Worm (Caenorhabditis elegans): ENCODE measurements around the gene mogs-1.

The mogs-1 gene

DNA sequence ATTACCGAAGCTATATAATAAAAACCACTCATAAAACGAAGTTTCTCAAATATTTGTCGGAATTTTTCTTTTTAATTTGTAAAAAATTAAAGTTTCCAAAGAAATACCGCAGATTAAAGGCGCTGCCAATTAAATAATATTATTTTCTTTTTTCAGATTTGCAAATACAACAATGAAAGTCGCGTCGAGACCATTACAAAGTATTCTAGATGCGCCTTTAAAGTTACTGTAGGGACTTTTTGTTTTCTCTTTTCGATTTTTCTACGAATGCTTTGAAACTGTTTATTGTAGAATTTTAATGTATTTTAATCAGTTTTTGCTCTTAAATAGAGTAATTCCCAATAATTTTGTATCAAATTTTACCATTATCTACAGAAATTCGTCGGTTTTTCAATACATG is 16.5 kb upstream of the mogs-1 start:
- peak; percentile 78 for TF ChIP-seq F33H1.4 (GFP tag; IDR thresholded peaks at IDR 0.05)
- TF ChIP-seq lsl-1 (GFP tag; optimal IDR thresholded peaks at IDR 0.05) = peak; percentile 76
- peak; percentile 61 for TF ChIP-seq madf-6 (GFP tag; IDR thresholded peaks at IDR 0.05)
- TF ChIP-seq snpc-1.3 (tag; optimal IDR thresholded peaks at IDR 0.05; ENCODE audit: insufficient read depth) = no peak
- TF ChIP-seq madf-8 (GFP tag; conservative IDR thresholded peaks at IDR 0.05) = 0 out of 2 replicates have a peak, but pooled peaks have one; percentile 18
- TF ChIP-seq bed-2 (GFP tag; IDR thresholded peaks at IDR 0.05) = no peak
- TF ChIP-seq xnd-1 (tag; optimal IDR thresholded peaks at IDR 0.05) = peak; percentile 64
- no peak for TF ChIP-seq madf-10 (tag; optimal IDR thresholded peaks at IDR 0.05)
- TF ChIP-seq tlf-1 (GFP tag; optimal IDR thresholded peaks at IDR 0.05) = no peak

- TF ChIP-seq nhr-80 (tag; optimal IDR thresholded peaks at IDR 0.05) (peak; percentile 67), F37B4.10 (GFP tag; IDR thresholded peaks at IDR 0.05) (no peak), T26A5.8 (tag; optimal IDR thresholded peaks at IDR 0.05) (no peak), Y53G8AR.9 (GFP tag; conservative IDR thresholded peaks at IDR 0.05) (peak; percentile 71), atf-7 (tag; optimal IDR thresholded peaks at IDR 0.05) (peak; percentile 16), F49E8.2 (tag; optimal IDR thresholded peaks at IDR 0.05; ENCODE audit: insufficient read depth) (peak; percentile 24), athp-1 (tag; optimal IDR thresholded peaks at IDR 0.05) (peak; percentile 16), tbp1 (GFP tag; optimal IDR thresholded peaks at IDR 0.05) (peak; percentile 7), ZK185.1 (tag; optimal IDR thresholded peaks at IDR 0.05; ENCODE audit: poor library complexity, severe bottlenecking) (no peak), pbrm-1 (GFP tag; IDR thresholded peaks at IDR 0.05) (no peak), ama-1 (optimal IDR thresholded peaks at IDR 0.05) (no peak), ama-1 (GFP tag; optimal IDR thresholded peaks at IDR 0.05) (no peak), madf-6 (GFP tag; IDR thresholded peaks at IDR 0.05) (peak; percentile 52; the same call in 1 of the 2 replicates), ztf-3 (GFP tag; optimal IDR thresholded peaks at IDR 0.05) (no peak), ekl-4 (GFP tag; IDR thresholded peaks at IDR 0.05) (0 out of 2 replicates have a peak, but pooled peaks have one; percentile 16), ztf-18 (tag; optimal IDR thresholded peaks at IDR 0.05) (peak; percentile 7), B0336.3 (GFP tag; IDR thresholded peaks at IDR 0.05) (peak; percentile 71), cebp-2 (GFP tag; IDR thresholded peaks at IDR 0.05) (no peak), hsf-1 (GFP tag; IDR thresholded peaks at IDR 0.05) (peak; percentile 35; the same call in 1 of the 2 replicates)
These were observed 15.5 kb upstream of the mogs-1 start for ce11 chrIV:11037118-11037719.

DNA sequence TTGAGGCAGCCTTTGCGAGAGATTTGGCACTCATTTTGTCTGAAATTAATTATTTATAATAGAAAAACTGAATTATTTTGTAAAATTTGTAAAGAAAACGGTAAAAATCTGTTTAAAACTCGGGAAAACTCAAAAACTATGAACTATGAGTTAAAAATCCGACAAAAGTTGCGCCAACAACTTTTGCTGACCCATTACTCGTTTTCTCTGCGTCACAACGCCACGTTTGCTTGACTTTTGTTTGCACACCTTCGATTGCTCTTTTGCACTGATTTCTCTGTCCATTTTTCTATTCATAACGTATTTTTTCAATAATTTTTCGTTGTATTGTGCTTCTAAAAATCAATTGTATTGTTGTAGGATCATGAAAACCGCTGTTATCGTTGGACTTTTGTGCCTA is 14.5 kb upstream of the mogs-1 start, which contains the start of gene fkb-1:
Gene fkb-1, plus strand, starts transcription at position 361 of the 400 bp plus-strand sequence.
- TF ChIP-seq athp-1 (tag; optimal IDR thresholded peaks at IDR 0.05) = no peak
- no peak for TF ChIP-seq lir-1 (GFP tag; conservative IDR thresholded peaks at IDR 0.05)
- no peak for TF ChIP-seq F57A8.1 (GFP tag; optimal IDR thresholded peaks at IDR 0.05)
- no peak for TF ChIP-seq F22D6.2 (tag; optimal IDR thresholded peaks at IDR 0.05)
- no peak for TF ChIP-seq ztf-25 (GFP tag; IDR thresholded peaks at IDR 0.05)
- TF ChIP-seq attf-6 (GFP tag; IDR thresholded peaks at IDR 0.05) = no peak
- TF ChIP-seq ZK185.1 (tag; optimal IDR thresholded peaks at IDR 0.05; ENCODE audit: poor library complexity, severe bottlenecking) = no peak
- no peak for TF ChIP-seq snpc-4 (GFP tag; optimal IDR thresholded peaks at IDR 0.05)
- peak in 1 of 4 experiments; percentile 2 for TF ChIP-seq snpc-4 (tag; optimal IDR thresholded peaks at IDR 0.05)
- peak; percentile 20 for TF ChIP-seq lin-54 (GFP tag; optimal IDR thresholded peaks at IDR 0.05)
- no peak for TF ChIP-seq cebp-1 (GFP tag; IDR thresholded peaks at IDR 0.05)
- peak; percentile 47 for TF ChIP-seq cebp-1 (tag; optimal IDR thresholded peaks at IDR 0.05)
- TF ChIP-seq madf-8 (GFP tag; conservative IDR thresholded peaks at IDR 0.05) = no peak
- TF ChIP-seq dox-1 (GFP tag; IDR thresholded peaks at IDR 0.05) = peak; percentile 60
- TF ChIP-seq hmg-1.2 (GFP tag; IDR thresholded peaks at IDR 0.05) = peak; percentile 46; the same call in 1 of the 2 replicates
- TF ChIP-seq lsy-27 (tag; optimal IDR thresholded peaks at IDR 0.05; ENCODE audit: borderline replicate concordance, insufficient read depth) = no peak
- TF ChIP-seq let-607 (tag; optimal IDR thresholded peaks at IDR 0.05) = peak; percentile 67 to 79
- TF ChIP-seq lin-35 (GFP tag; optimal IDR thresholded peaks at IDR 0.05) = peak in 1 of 3 experiments; percentile 50
- no peak for TF ChIP-seq madf-10 (tag; optimal IDR thresholded peaks at IDR 0.05)
- no peak for TF ChIP-seq rec-8 (tag; optimal IDR thresholded peaks at IDR 0.05)
- no peak for TF ChIP-seq T07F8.4 (tag; optimal IDR thresholded peaks at IDR 0.05)
- no peak for TF ChIP-seq B0035.1 (tag; optimal IDR thresholded peaks at IDR 0.05)
- peak; percentile 48 for TF ChIP-seq nhr-80 (tag; optimal IDR thresholded peaks at IDR 0.05)

Data from whole organism, young adult.